Fruit fly (Drosophila melanogaster) whole organism, pupa: ENCODE measurements around the gene Tango10.

Source experiments
- CG13204 ChIP-seq: fragments of 200-800 bp; sonication (Bioruptor generic); optimal IDR thresholded peaks from 2 replicates; lab custom pipeline; 2018; ENCODE audit warnings: missing biosample characterization, mild to moderate bottlenecking, missing genetic modification characterization, moderate library complexity
- CG14655 ChIP-seq: fragments of 200-800 bp; sonication (Bioruptor generic); optimal IDR thresholded peaks from 3 replicates; lab custom pipeline; 2017; ENCODE audit warnings: mild to moderate bottlenecking, missing biosample characterization, missing genetic modification reagents, missing genetic modification characterization
- CG32121 ChIP-seq: fragments of 200-800 bp; sonication (Bioruptor generic); IDR thresholded peaks from 2 replicates; pipeline ENCODE4 v1.3.6; 2022; ENCODE audit warnings: missing biosample characterization, missing genetic modification characterization
- CG34367 ChIP-seq: fragments of 200-800 bp; sonication (Bioruptor generic); optimal IDR thresholded peaks from 2 replicates; lab custom pipeline; 2018; ENCODE audit warnings: missing biosample characterization, mild to moderate bottlenecking, missing genetic modification characterization
- CG8159 ChIP-seq: fragments of 200-800 bp; sonication (Bioruptor generic); optimal IDR thresholded peaks from 3 replicates; lab custom pipeline; 2018; ENCODE audit warnings: missing biosample characterization, mild to moderate bottlenecking, missing genetic modification characterization, moderate library complexity
- CG9948 ChIP-seq: fragments of 200-800 bp; sonication (Bioruptor generic); optimal IDR thresholded peaks from 2 replicates; lab custom pipeline; 2018; ENCODE audit warnings: missing biosample characterization, mild to moderate bottlenecking, missing genetic modification characterization, moderate library complexity
- D1 ChIP-seq: fragments of 200-800 bp; sonication (Bioruptor generic); optimal IDR thresholded peaks from 2 replicates; lab custom pipeline; 2018; ENCODE audit warnings: missing biosample characterization, mild to moderate bottlenecking, missing genetic modification characterization, moderate library complexity
- EcR ChIP-seq: fragments of 200-800 bp; sonication (Bioruptor generic); optimal IDR thresholded peaks from 3 replicates; lab custom pipeline; 2019; ENCODE audit warnings: missing biosample characterization, missing genetic modification characterization, mild to moderate bottlenecking, moderate library complexity, missing genetic modification reagents
- Pif1B ChIP-seq: fragments of 200-800 bp; sonication (Bioruptor generic); optimal IDR thresholded peaks from 3 replicates; lab custom pipeline; 2016; ENCODE audit warnings: missing biosample characterization, missing genetic modification characterization
- fd96Ca ChIP-seq: fragments of 200-800 bp; sonication (Bioruptor generic); IDR thresholded peaks from 3 replicates; pipeline ENCODE4 v1.3.6; 2022; ENCODE audit warnings: missing biosample characterization, missing genetic modification characterization
- rn ChIP-seq: fragments of 200-800 bp; sonication (Bioruptor generic); IDR thresholded peaks from 2 replicates; pipeline ENCODE4 v1.3.6; 2022; ENCODE audit warnings: missing biosample characterization, missing genetic modification characterization

DNA sequence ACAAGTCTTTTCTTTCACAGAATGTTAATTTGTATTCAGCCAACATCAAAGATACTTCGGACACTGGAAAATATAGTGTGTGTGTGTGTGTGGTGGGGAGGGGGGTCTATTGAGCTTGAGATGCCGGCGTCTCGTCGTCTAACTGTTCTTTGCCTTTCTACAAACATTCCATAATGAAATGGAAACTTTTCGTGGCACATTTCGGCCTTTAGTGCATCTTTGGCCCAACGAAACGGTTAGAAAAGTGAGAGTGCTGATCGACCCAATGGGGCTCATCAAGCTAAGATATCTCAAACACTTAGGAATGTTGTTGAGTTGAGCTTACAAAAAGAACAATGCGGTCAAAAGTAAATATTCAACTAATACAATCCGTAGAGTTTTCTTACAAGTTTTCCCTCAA, 36.8 kb downstream of the Tango10 start:
- TF ChIP-seq Pif1B (no peak), CG8159 (tag; lab: Kevin White, UChicago) (no peak), CG9948 (tag; lab: Kevin White, UChicago) (no peak), rn (GFP tag; lab: Robert Waterston, UW) (no peak), fd96Ca (no peak), EcR (no peak), CG14655 (no peak), CG32121 (no peak), CG13204 (no peak), CG34367 (tag; lab: Kevin White, UChicago) (no peak), D1 (tag; lab: Kevin White, UChicago) (no peak)
